Worm (Caenorhabditis elegans) whole organism, mixed stage, embryonic: ENCODE data around the gene ncl-1.

Experiments used
- M03D4.4 ChIP-seq: sonication (generic microtip); optimal IDR thresholded peaks from 2 replicates; lab custom pipeline; 2017; ENCODE audit warnings: mild to moderate bottlenecking, missing genetic modification characterization, missing compliant biosample characterization
- bed-3 ChIP-seq: fragments of 200-800 bp; sonication (Bioruptor generic); optimal IDR thresholded peaks from 3 replicates; lab custom pipeline; 2018; ENCODE audit warnings: mild to moderate bottlenecking, missing genetic modification characterization, moderate library complexity, missing compliant biosample characterization
- blmp-1 ChIP-seq: fragments of 150-350 bp; optimal IDR thresholded peaks from 2 replicates; lab custom pipeline; 2014; ENCODE audit warnings: missing biosample characterization, missing genetic modification characterization
- ceh-83 ChIP-seq: fragments of 200-800 bp; sonication (Bioruptor generic); optimal IDR thresholded peaks from 2 replicates; lab custom pipeline; 2018; ENCODE audit warnings: mild to moderate bottlenecking, missing genetic modification characterization, missing compliant biosample characterization
- ces-1 ChIP-seq: fragments of 150-350 bp; optimal IDR thresholded peaks from 2 replicates; lab custom pipeline; 2014; ENCODE audit warnings: missing biosample characterization, missing genetic modification reagents, missing genetic modification characterization
- cnd-1 ChIP-seq: fragments of 200-800 bp; sonication (Bioruptor generic); optimal IDR thresholded peaks from 2 replicates; lab custom pipeline; 2018; ENCODE audit warnings: mild to moderate bottlenecking, missing genetic modification characterization, missing compliant biosample characterization
- elt-3 ChIP-seq: fragments of 150-350 bp; optimal IDR thresholded peaks from 2 replicates; lab custom pipeline; 2014; ENCODE audit warnings: missing biosample characterization, missing genetic modification characterization
- flh-1 ChIP-seq: fragments of 200-800 bp; sonication (Bioruptor generic); optimal IDR thresholded peaks from 2 replicates; lab custom pipeline; 2018; ENCODE audit warnings: mild to moderate bottlenecking, missing genetic modification characterization, moderate library complexity, missing compliant biosample characterization
- hlh-1 ChIP-seq: fragments of 150-350 bp; optimal IDR thresholded peaks from 2 replicates; lab custom pipeline; 2014; ENCODE audit warnings: missing biosample characterization, missing genetic modification reagents, missing genetic modification characterization
- lin-13 ChIP-seq: fragments of 150-350 bp; optimal IDR thresholded peaks from 2 replicates; lab custom pipeline; 2014; ENCODE audit warnings: missing biosample characterization, missing genetic modification characterization
- lin-32 ChIP-seq: fragments of 200-800 bp; sonication (Bioruptor generic); optimal IDR thresholded peaks from 2 replicates; lab custom pipeline; 2018; ENCODE audit warnings: mild to moderate bottlenecking, missing genetic modification characterization, missing compliant biosample characterization
- lsy-2 ChIP-seq: fragments of 150-350 bp; optimal IDR thresholded peaks from 2 replicates; lab custom pipeline; 2014; ENCODE audit warnings: missing biosample characterization, missing genetic modification characterization
- mab-5 ChIP-seq: fragments of 150-350 bp; optimal IDR thresholded peaks from 2 replicates; lab custom pipeline; 2014; ENCODE audit warnings: missing biosample characterization, missing genetic modification characterization
- mep-1 ChIP-seq: fragments of 150-350 bp; optimal IDR thresholded peaks from 2 replicates; lab custom pipeline; 2017; ENCODE audit warnings: missing biosample characterization, missing genetic modification reagents, missing genetic modification characterization, inconsistent platforms
- mls-2 ChIP-seq: sonication (generic microtip); optimal IDR thresholded peaks from 2 replicates; lab custom pipeline; 2016; ENCODE audit warnings: mild to moderate bottlenecking, missing genetic modification characterization, moderate library complexity, missing compliant biosample characterization
- nhr-12 ChIP-seq: fragments of 150-350 bp; optimal IDR thresholded peaks from 2 replicates; lab custom pipeline; 2014; ENCODE audit warnings: missing biosample characterization, missing genetic modification characterization
- nhr-2 ChIP-seq: fragments of 150-350 bp; optimal IDR thresholded peaks from 2 replicates; lab custom pipeline; 2014; ENCODE audit warnings: missing biosample characterization, missing genetic modification characterization
- nhr-237 ChIP-seq: fragments of 150-350 bp; optimal IDR thresholded peaks from 2 replicates; lab custom pipeline; 2014; ENCODE audit warnings: missing biosample characterization, missing genetic modification characterization
- nhr-28 ChIP-seq: fragments of 150-350 bp; optimal IDR thresholded peaks from 2 replicates; lab custom pipeline; 2014; ENCODE audit warnings: missing biosample characterization, missing genetic modification characterization
- nhr-76 ChIP-seq: sonication (generic microtip); optimal IDR thresholded peaks from 2 replicates; lab custom pipeline; 2017; ENCODE audit warnings: missing biosample characterization, missing genetic modification characterization
- pha-4 ChIP-seq: fragments of 150-350 bp; optimal IDR thresholded peaks from 2 replicates; lab custom pipeline; 2018; ENCODE audit warnings: missing biosample characterization, missing genetic modification reagents, missing genetic modification characterization
- sem-2 ChIP-seq: fragments of 200-800 bp; sonication (Bioruptor generic); optimal IDR thresholded peaks from 2 replicates; lab custom pipeline; 2018; ENCODE audit warnings: mild to moderate bottlenecking, missing genetic modification characterization, missing compliant biosample characterization
- sptf-1 ChIP-seq: sonication (generic microtip); optimal IDR thresholded peaks from 2 replicates; lab custom pipeline; 2017; ENCODE audit warnings: mild to moderate bottlenecking, missing genetic modification characterization, moderate library complexity, missing compliant biosample characterization
- tbx-8 ChIP-seq: fragments of 200-800 bp; sonication (Bioruptor generic); optimal IDR thresholded peaks from 2 replicates; lab custom pipeline; 2018; ENCODE audit warnings: mild to moderate bottlenecking, missing genetic modification characterization, moderate library complexity, missing compliant biosample characterization
- unc-120 ChIP-seq: sonication (generic microtip); optimal IDR thresholded peaks from 2 replicates; lab custom pipeline; 2017; ENCODE audit warnings: missing genetic modification characterization, missing compliant biosample characterization; ENCODE audit not compliant: poor library complexity, severe bottlenecking
- unc-39 ChIP-seq: fragments of 150-350 bp; optimal IDR thresholded peaks from 2 replicates; lab custom pipeline; 2014; ENCODE audit warnings: missing biosample characterization, missing genetic modification characterization
- unc-62 ChIP-seq: fragments of 150-350 bp; optimal IDR thresholded peaks from 2 replicates; lab custom pipeline; 2014; ENCODE audit warnings: missing biosample characterization, missing genetic modification reagents, missing genetic modification characterization
- zip-8 ChIP-seq: fragments of 150-350 bp; optimal IDR thresholded peaks from 2 replicates; lab custom pipeline; 2014; ENCODE audit warnings: missing biosample characterization, missing genetic modification characterization

ncl-1 gene

ce11 chrIII:7768963-7769362 lies 49.4 kb downstream of the ncl-1 start, which contains the start of gene ZK686.3:
Gene ZK686.3 (minus strand): TSS chrIII:7769063.
- TF ChIP-seq elt-3, result no peak
- no peak for TF ChIP-seq nhr-12 (tag; lab: Kevin White, UChicago)
- TF ChIP-seq lin-13 (tag; lab: Kevin White, UChicago), result no peak
- TF ChIP-seq nhr-237 (tag; lab: Kevin White, UChicago), result no peak
- TF ChIP-seq cnd-1, result no peak
- TF ChIP-seq tbx-8 (GFP tag; lab: Kevin White, UChicago), result no peak
- TF ChIP-seq M03D4.4 (tag; lab: Kevin White, UChicago), result no peak
- TF ChIP-seq blmp-1 (tag; lab: Kevin White, UChicago), result no peak
- no peak for TF ChIP-seq ceh-83 (GFP tag; lab: Kevin White, UChicago)
- no peak for TF ChIP-seq nhr-28 (tag; lab: Kevin White, UChicago)
- no peak for TF ChIP-seq sptf-1 (tag; lab: Kevin White, UChicago)
- no peak for TF ChIP-seq mep-1 (tag; lab: Kevin White, UChicago)
- TF ChIP-seq flh-1 (GFP tag; lab: Kevin White, UChicago), result no peak
- no peak for TF ChIP-seq mls-2
- TF ChIP-seq nhr-76 (tag; lab: Kevin White, UChicago), result no peak
- no peak for TF ChIP-seq zip-8 (tag; lab: Kevin White, UChicago)
- TF ChIP-seq unc-62 (GFP tag; lab: Kevin White, UChicago), result no peak
- TF ChIP-seq pha-4, result no peak
- no peak for TF ChIP-seq unc-39 (tag; lab: Kevin White, UChicago)
- TF ChIP-seq hlh-1 (tag; lab: Kevin White, UChicago), result no peak

ce11 chrIII:7769965-7770364 lies 50.4 kb downstream of the ncl-1 start, which contains the start of gene snu-23:
Gene snu-23 (minus strand): TSS chrIII:7770120.
- TF ChIP-seq lin-13 (tag; lab: Kevin White, UChicago) (no peak), ces-1 (GFP tag; lab: Kevin White, UChicago) (no peak), unc-120 (tag; lab: Kevin White, UChicago) (peak; percentile 45), nhr-237 (tag; lab: Kevin White, UChicago) (no peak), flh-1 (GFP tag; lab: Kevin White, UChicago) (no peak), mab-5 (tag; lab: Kevin White, UChicago) (no peak), cnd-1 (no peak), lsy-2 (tag; lab: Kevin White, UChicago) (peak; percentile 93)
- TF ChIP-seq, all 35 proteins: peak for 2

- TF ChIP-seq lsy-2 (tag; lab: Kevin White, UChicago) (peak; percentile 69), sptf-1 (tag; lab: Kevin White, UChicago) (peak; percentile 10), lin-13 (tag; lab: Kevin White, UChicago) (peak; percentile 59)
Measured at ce11 chrIII:7770986-7771385, 51.5 kb downstream of the ncl-1 start.

ce11 chrIII:7772901-7773300 lies 53.4 kb downstream of the ncl-1 start, which contains the start of the genes ZK686.6 and ZK686.1:
Gene ZK686.6 (minus strand): TSS chrIII:7773001.
Gene ZK686.1 (plus strand): TSS chrIII:7773134.
- TF ChIP-seq zip-8 (tag; lab: Kevin White, UChicago) (no peak), mep-1 (tag; lab: Kevin White, UChicago) (no peak), nhr-237 (tag; lab: Kevin White, UChicago) (no peak), unc-62 (GFP tag; lab: Kevin White, UChicago) (no peak), sptf-1 (tag; lab: Kevin White, UChicago) (no peak), bed-3 (no peak), unc-39 (tag; lab: Kevin White, UChicago) (no peak), nhr-2 (tag; lab: Kevin White, UChicago) (no peak), nhr-12 (tag; lab: Kevin White, UChicago) (no peak), ces-1 (GFP tag; lab: Kevin White, UChicago) (no peak), lin-13 (tag; lab: Kevin White, UChicago) (no peak), ceh-83 (GFP tag; lab: Kevin White, UChicago) (no peak), elt-3 (no peak), mab-5 (tag; lab: Kevin White, UChicago) (no peak), pha-4 (no peak), nhr-28 (tag; lab: Kevin White, UChicago) (no peak), hlh-1 (tag; lab: Kevin White, UChicago) (no peak)

ce11 chrIII:7773791-7774190 lies 54.3 kb downstream of the ncl-1 start:
- no peak for TF ChIP-seq nhr-12 (tag; lab: Kevin White, UChicago)
- TF ChIP-seq elt-3, result no peak
- no peak for TF ChIP-seq nhr-76 (tag; lab: Kevin White, UChicago)
- TF ChIP-seq sem-2, result no peak
- no peak for TF ChIP-seq mab-5 (tag; lab: Kevin White, UChicago)
- TF ChIP-seq bed-3, result no peak
- TF ChIP-seq lin-32 (GFP tag; lab: Kevin White, UChicago), result no peak
- TF ChIP-seq, all 35 proteins: peak for 0
